Worm (Caenorhabditis elegans): ENCODE data around the gene Y119D3B.14.

Y119D3B.14 gene

DNA sequence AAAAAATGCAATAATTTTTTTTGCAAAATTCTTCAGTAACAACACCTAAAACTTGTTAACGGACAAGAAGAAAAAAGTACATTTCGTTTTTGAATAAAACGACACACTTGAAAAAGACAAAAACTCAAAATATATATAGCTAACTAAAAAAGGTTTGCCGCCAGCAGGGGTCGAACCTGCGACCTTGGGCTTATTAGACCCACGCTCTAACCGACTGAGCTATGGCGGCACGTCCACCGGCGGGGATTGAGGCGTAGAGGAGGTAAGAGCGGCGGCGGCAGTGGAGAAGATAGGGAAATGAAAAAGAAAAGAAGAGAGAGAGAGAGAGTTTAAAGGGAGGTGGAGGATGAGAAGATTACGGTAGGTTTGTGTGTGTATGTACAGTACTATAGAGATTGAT lies 24.6 kb upstream of the Y119D3B.14 start (continued):
- TF ChIP-seq sdz-12 (GFP tag; optimal IDR thresholded peaks at IDR 0.05) (no peak), attf-4 (tag; optimal IDR thresholded peaks at IDR 0.05) (no peak), snpc-1.2 (GFP tag; IDR thresholded peaks at IDR 0.05) (peak; percentile 44; the same call in 1 of the 2 replicates), cey-2 (tag; optimal IDR thresholded peaks at IDR 0.05; ENCODE audit: borderline replicate concordance, insufficient read depth) (no peak), spr-3 (GFP tag; optimal IDR thresholded peaks at IDR 0.05) (peak; percentile 8), nhr-48 (tag; optimal IDR thresholded peaks at IDR 0.05) (no peak), fos-1 (tag; optimal IDR thresholded peaks at IDR 0.05) (no peak), dmd-8 (GFP tag; IDR thresholded peaks at IDR 0.05) (peak; percentile 31; the same call in 1 of the 2 replicates), daf-12 (tag; optimal IDR thresholded peaks at IDR 0.05) (no peak), lin-1 (GFP tag; IDR thresholded peaks at IDR 0.05) (no peak), ceh-32 (tag; optimal IDR thresholded peaks at IDR 0.05; ENCODE audit: poor library complexity) (no peak), ceh-44 (GFP tag; IDR thresholded peaks at IDR 0.05) (no peak), hif-1 (tag; optimal IDR thresholded peaks at IDR 0.05) (peak in 1 of 2 experiments; percentile 22), unc-39 (tag; optimal IDR thresholded peaks at IDR 0.05) (no peak), Y48G9A.11 (GFP tag; IDR thresholded peaks at IDR 0.05) (no peak), lin-29 (GFP tag; IDR thresholded peaks at IDR 0.05) (no peak), nhr-10 (tag; optimal IDR thresholded peaks at IDR 0.05) (no peak), php-3 (GFP tag; IDR thresholded peaks at IDR 0.05) (no peak), ceh-62 (tag; optimal IDR thresholded peaks at IDR 0.05) (no peak), lin-38 (GFP tag; IDR thresholded peaks at IDR 0.05) (peak; percentile 65), spr-1 (tag; optimal IDR thresholded peaks at IDR 0.05) (no peak), Y5F2A.4 (GFP tag; optimal IDR thresholded peaks at IDR 0.05) (no peak), ztf-11 (tag; optimal IDR thresholded peaks at IDR 0.05) (no peak), tra-1 (GFP tag; IDR thresholded peaks at IDR 0.05) (no peak), unc-62 (GFP tag; optimal IDR thresholded peaks at IDR 0.05 in 1 of 2) (peak in 1 of 2 experiments; percentile 36), unc-62 (tag; optimal IDR thresholded peaks at IDR 0.05) (no peak), lin-15B (tag; optimal IDR thresholded peaks at IDR 0.05) (no peak), F10B5.3 (tag; optimal IDR thresholded peaks at IDR 0.05) (no peak), ZK337.2 (GFP tag; IDR thresholded peaks at IDR 0.05) (no peak), duxl-1 (tag; optimal IDR thresholded peaks at IDR 0.05; ENCODE audit: poor library complexity) (no peak), Y75B8A.6 (GFP tag; IDR thresholded peaks at IDR 0.05) (no peak), egl-43 (GFP tag; IDR thresholded peaks at IDR 0.05) (peak; percentile 71; the same call in 1 of the 2 replicates), fkh-10 (GFP tag; optimal IDR thresholded peaks at IDR 0.05) (no peak), daf-8 (GFP tag; IDR thresholded peaks at IDR 0.05) (no peak), snpc-4 (tag; optimal IDR thresholded peaks at IDR 0.05) (no peak), F26F4.8 (GFP tag; conservative IDR thresholded peaks at IDR 0.05) (no peak), mdl-1 (tag; optimal IDR thresholded peaks at IDR 0.05) (no peak), zfp-2 (tag; optimal IDR thresholded peaks at IDR 0.05) (no peak), Y105C5A.15 (GFP tag; IDR thresholded peaks at IDR 0.05) (0 out of 2 replicates have a peak, but pooled peaks have one; percentile 38), zfp-3 (GFP tag; conservative IDR thresholded peaks at IDR 0.05) (no peak), unc-130 (GFP tag; optimal IDR thresholded peaks at IDR 0.05) (peak; percentile 24), nhr-6 (tag; optimal IDR thresholded peaks at IDR 0.05) (no peak), ceh-28 (tag; optimal IDR thresholded peaks at IDR 0.05) (no peak), vab-7 (GFP tag; IDR thresholded peaks at IDR 0.05) (peak; percentile 38; the same call in 1 of the 2 replicates), nhr-41 (GFP tag; IDR thresholded peaks at IDR 0.05) (no peak), F49E8.2 (tag; optimal IDR thresholded peaks at IDR 0.05; ENCODE audit: borderline replicate concordance) (no peak), pqm-1 (tag; optimal IDR thresholded peaks at IDR 0.05) (no peak), nhr-77 (tag; optimal IDR thresholded peaks at IDR 0.05) (no peak), lin-13 (GFP tag; optimal IDR thresholded peaks at IDR 0.05) (peak; percentile 55), mes-2 (tag; optimal IDR thresholded peaks at IDR 0.05; ENCODE audit: poor library complexity, severe bottlenecking) (peak; percentile 72), zag-1 (tag; optimal IDR thresholded peaks at IDR 0.05) (no peak), hlh-30 (tag; optimal IDR thresholded peaks at IDR 0.05; ENCODE audit: insufficient read depth) (no peak)
